Fruit fly (Drosophila melanogaster): Measurements from ENCODE around the gene hob.

- TF ChIP-seq EcR (GFP tag; optimal IDR thresholded peaks at IDR 0.05) (no peak), Ets98B (GFP tag; IDR thresholded peaks at IDR 0.05) (0 out of 2 replicates have a peak, but pooled peaks have one; percentile 19), CG13204 (GFP tag; optimal IDR thresholded peaks at IDR 0.05) (no peak), fd96Ca (GFP tag; IDR thresholded peaks at IDR 0.05) (peak; percentile 34; the same call in 1 of the 3 replicates), CG8159 (tag; optimal IDR thresholded peaks at IDR 0.05) (no peak), CG17806 (tag; optimal IDR thresholded peaks at IDR 0.05) (no peak), gl (tag; optimal IDR thresholded peaks at IDR 0.05) (no peak), CG14655 (GFP tag; optimal IDR thresholded peaks at IDR 0.05) (no peak), CG8301 (tag; optimal IDR thresholded peaks at IDR 0.05) (no peak), CG32121 (GFP tag; IDR thresholded peaks at IDR 0.05) (0 out of 2 replicates have a peak, but pooled peaks have one; percentile 37), CG12605 (GFP tag; IDR thresholded peaks at IDR 0.05) (no peak), CG9948 (tag; optimal IDR thresholded peaks at IDR 0.05) (no peak), Pif1B (GFP tag; optimal IDR thresholded peaks at IDR 0.05) (no peak)
Measured at dm6 chr3L:3164951-3165350, 53.8 kb downstream of the hob start, which contains the start of gene CG32280.

All from whole organism, pupa.